Worm (Caenorhabditis elegans) whole organism, dauer: ENCODE measurements around the gene srv-32.
"Not testable (repeated sequence)": the region's sequence is repeated elsewhere in the genome, so short reads cannot be mapped to it uniquely, and the experiment has no call there.

ENCODE experiments used
- unc-62 ChIP-seq: sonication (generic microtip); optimal IDR thresholded peaks from 2 replicates; lab custom pipeline; 2017; ENCODE audit warnings: missing biosample characterization, missing genetic modification reagents, missing genetic modification characterization

srv-32 gene

DNA sequence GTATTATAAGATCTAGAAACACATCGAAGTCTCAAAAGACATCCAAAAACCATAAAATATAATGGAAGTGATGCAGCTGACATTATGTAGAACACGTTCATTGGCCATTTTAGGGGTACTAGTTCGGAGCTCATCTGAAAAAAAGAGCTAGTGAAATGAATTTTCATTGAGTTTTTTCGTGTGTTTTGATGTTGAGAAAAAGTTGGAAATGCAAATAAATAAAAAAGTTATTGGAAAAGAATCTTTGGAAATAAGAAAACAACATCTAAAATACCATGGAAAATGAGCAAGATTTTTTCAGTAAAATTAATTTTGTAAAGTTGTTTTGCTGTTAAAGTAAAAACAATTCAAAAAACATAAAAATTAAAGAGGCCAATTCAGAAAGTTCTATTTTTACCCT lies 8.7 kb upstream of the srv-32 start, which contains the start of gene srv-24:
TSS of gene srv-24 (minus strand) at position 101 of the 400 bp plus-strand sequence.
- TF ChIP-seq unc-62 = no peak

DNA sequence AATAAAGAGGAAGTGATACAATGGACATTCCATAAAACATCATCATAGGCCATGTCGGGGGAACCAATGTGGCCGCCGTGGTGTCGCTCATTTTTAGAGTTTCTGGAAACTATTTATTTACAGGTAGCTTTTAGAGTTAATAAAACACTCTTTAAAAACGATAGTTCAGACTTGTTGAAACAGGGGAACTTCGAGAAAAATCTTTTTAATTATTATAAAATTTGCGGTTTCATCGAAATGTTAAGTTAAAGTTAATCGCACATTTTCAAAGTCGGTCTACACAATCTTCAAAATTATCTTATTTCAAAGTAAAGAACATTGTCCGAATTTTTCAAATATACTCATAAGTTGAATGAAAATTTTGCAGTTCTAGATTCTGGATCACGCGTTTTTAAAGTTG lies 2.2 kb upstream of the srv-32 start, which contains the start of gene ops-1:
TSS of gene ops-1 (minus strand) at position 101 of the 400 bp plus-strand sequence.
- TF ChIP-seq unc-62 = no peak

DNA sequence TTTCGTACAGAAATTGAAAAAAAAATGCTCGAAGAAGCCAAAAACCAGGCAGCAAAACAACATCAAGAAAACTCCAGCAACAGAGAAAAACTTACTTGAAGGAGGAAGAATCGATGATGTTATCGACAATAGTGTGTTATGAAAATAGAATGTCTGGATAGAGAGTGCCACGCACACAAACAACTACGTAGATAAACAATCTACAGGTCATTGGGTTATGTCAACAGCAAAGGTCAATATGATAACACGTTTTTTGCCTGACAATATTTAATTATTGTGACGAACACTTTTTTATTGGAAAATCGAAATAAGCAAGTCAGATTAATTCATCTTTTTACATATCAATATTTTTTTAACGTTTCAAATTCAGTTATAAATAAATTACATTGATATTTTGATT lies 2.7 kb downstream of the srv-32 start, which contains the start of gene sams-5:
TSS of gene sams-5 (minus strand) at position 131 of the 400 bp plus-strand sequence.
- TF ChIP-seq unc-62 = no peak

ce11 chrIV:6275671-6276209 lies 6.3 kb downstream of the srv-32 start, which contains the start of the genes aat-4 and T13A10.1:
aat-4 (minus strand) TSS chrIV:6275721.
T13A10.1 (plus strand) TSS chrIV:6276081.
- TF ChIP-seq unc-62 = no peak

- no peak for TF ChIP-seq unc-62
These were observed 10.1 kb downstream of the srv-32 start, which contains the start of gene srv-31 for ce11 chrIV:6271923-6272322. srv-31 (minus strand) TSS chrIV:6272023.

ce11 chrIV:6269346-6269745 lies 12.7 kb downstream of the srv-32 start, which contains the start of gene srv-30:
srv-30 (minus strand) TSS chrIV:6269446.
- no peak for TF ChIP-seq unc-62

- no peak for TF ChIP-seq unc-62
These were observed 15.5 kb downstream of the srv-32 start, which contains the start of gene srv-29 for ce11 chrIV:6266499-6266898. srv-29 (minus strand) TSS chrIV:6266599.

DNA sequence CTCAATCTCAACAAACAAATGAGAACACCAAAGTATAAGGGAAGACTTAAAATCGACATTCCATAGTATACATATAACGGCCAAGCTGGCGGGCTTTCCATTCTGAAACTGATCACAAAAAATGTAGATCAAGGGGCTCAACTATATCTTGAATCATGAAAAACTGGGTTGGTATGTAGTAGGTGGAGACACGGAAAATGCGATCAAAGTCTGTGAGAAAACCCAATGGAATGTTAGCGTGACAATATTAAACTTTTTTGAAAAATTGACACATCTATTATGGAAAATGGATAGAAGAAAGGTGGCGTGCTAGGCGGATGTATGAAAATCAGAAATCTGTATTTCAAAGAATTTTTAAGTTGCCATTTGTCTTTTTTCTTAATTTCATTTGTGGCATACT lies 18.8 kb downstream of the srv-32 start, which contains the start of gene srv-28:
TSS of gene srv-28 (minus strand) at position 101 of the 400 bp plus-strand sequence.
- no peak for TF ChIP-seq unc-62

DNA sequence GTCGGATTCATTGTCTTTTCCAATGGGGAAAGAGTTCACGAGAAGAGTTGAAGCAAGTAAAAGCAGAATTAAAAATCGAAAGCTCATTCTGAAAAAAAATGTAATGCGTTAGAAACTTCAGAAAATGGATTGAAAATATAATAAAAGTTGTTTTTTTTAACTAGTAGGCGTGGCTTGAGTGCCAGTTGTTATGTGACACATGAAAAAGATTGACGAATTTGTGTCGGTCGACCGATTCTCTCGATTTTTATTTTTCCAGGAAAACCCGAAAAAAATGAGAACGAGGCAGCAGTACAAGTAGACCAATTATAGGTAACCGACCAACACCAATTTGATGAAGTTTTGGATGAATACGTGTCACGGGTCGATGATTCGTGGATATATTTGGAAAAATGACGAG lies 22.3 kb downstream of the srv-32 start, which contains the start of gene nlp-16:
TSS of gene nlp-16 (minus strand) at position 101 of the 400 bp plus-strand sequence.
- no peak for TF ChIP-seq unc-62

- TF ChIP-seq unc-62 = no peak
These were observed 23.1 kb downstream of the srv-32 start for ce11 chrIV:6258967-6259366.

- TF ChIP-seq unc-62 = no peak
These were observed 27.4 kb downstream of the srv-32 start, which contains the start of gene T13A10.64 for ce11 chrIV:6254635-6255034. T13A10.64 (plus strand) TSS chrIV:6254935.

- TF ChIP-seq unc-62 = not testable (repeated sequence)
These were observed 29.0 kb downstream of the srv-32 start, which contains the start of gene T13A10.2 for ce11 chrIV:6253000-6253399. T13A10.2 (plus strand) TSS chrIV:6253300.

ce11 chrIV:6249591-6249990 lies 32.5 kb downstream of the srv-32 start, which contains the start of gene F58F9.1:
F58F9.1 (plus strand) TSS chrIV:6249841.
- TF ChIP-seq unc-62 = no peak

ce11 chrIV:6248486-6248885 lies 33.6 kb downstream of the srv-32 start, which contains the start of gene acox-3:
acox-3 (minus strand) TSS chrIV:6248492.
- no peak for TF ChIP-seq unc-62

DNA sequence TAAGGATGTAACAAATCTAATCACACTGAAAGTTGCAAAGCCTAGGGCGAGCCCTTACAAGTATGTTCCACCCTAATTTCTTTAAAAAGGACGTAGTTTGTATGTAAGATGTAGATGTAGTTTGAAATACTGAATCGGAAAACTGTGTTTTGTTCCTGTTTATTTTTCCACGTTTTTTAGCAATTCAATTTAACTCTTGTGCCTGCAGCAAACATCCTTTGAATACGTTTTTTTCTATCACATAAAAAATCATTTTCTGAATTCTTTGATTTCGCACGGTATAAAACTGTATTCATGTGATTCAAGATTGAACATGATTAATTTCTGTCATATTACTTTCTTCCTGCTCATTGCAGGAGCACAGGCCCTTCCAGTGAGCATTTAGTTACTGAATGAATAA lies 42.0 kb downstream of the srv-32 start, which contains the start of gene F58F9.9:
TSS of gene F58F9.9 (plus strand) at position 301 of the 400 bp plus-strand sequence.
- no peak for TF ChIP-seq unc-62

ce11 chrIV:6237508-6238227 lies 44.4 kb downstream of the srv-32 start, which contains the start of the genes F58F9.6 and F58F9.8:
F58F9.6 (minus strand) TSS chrIV:6237608.
F58F9.8 (plus strand) TSS chrIV:6238177.
- no peak for TF ChIP-seq unc-62

- TF ChIP-seq unc-62 = no peak
These were observed 49.2 kb downstream of the srv-32 start, which contains the start of gene F58F9.3 for ce11 chrIV:6232769-6233290. F58F9.3 (plus strand) TSS chrIV:6233240.
